Worm (Caenorhabditis elegans) whole organism, L4 larva: ENCODE data around the gene str-4.

Experiments used
- attf-4 ChIP-seq: sonication (generic microtip); optimal IDR thresholded peaks from 3 replicates; lab custom pipeline; 2017; ENCODE audit warnings: missing biosample characterization, missing genetic modification characterization
- dmd-6 ChIP-seq: fragments of 200-800 bp; sonication (Bioruptor generic); IDR thresholded peaks from 2 replicates; pipeline ENCODE4 v1.3.6; 2022; ENCODE audit warnings: missing genetic modification reagents, missing genetic modification characterization, missing compliant biosample characterization
- nhr-28 ChIP-seq: fragments of 150-350 bp; optimal IDR thresholded peaks from 2 replicates; lab custom pipeline; 2014; ENCODE audit warnings: missing biosample characterization, missing genetic modification characterization
- nhr-76 ChIP-seq: fragments of 150-350 bp; optimal IDR thresholded peaks from 2 replicates; lab custom pipeline; 2014; ENCODE audit warnings: missing biosample characterization, missing genetic modification characterization
- zfp-2 ChIP-seq: sonication (generic microtip); optimal IDR thresholded peaks from 2 replicates; lab custom pipeline; 2016; ENCODE audit warnings: mild to moderate bottlenecking, missing genetic modification characterization, missing compliant biosample characterization

DNA sequence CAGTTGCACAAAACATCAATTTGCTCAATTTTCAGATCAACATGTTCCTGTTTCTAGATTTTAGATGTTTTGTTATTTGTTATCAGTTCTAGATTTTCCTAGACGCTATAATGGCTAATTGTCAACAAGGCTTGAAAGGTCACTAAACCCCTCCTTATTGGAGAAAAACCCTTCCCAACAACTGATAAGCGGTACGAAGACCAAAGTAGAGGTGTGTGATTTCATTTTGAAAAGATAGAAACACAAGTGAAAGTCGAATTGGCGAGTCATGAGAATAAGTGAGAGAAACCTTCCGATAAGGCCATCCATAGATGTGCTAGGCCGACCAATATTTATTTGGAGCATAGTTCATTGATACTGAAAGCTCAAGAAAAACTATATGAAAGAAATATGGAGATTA lies 34.1 kb upstream of the str-4 start:
- TF ChIP-seq dmd-6 (GFP tag; lab: Robert Waterston, UW) (peak; percentile 81), nhr-28 (tag; lab: Kevin White, UChicago) (peak; percentile 91), nhr-76 (tag; lab: Kevin White, UChicago) (no peak), attf-4 (tag; lab: Kevin White, UChicago) (no peak), zfp-2 (tag; lab: Kevin White, UChicago) (no peak)
